Fruit fly (Drosophila melanogaster): Measurements from ENCODE around the gene CG5731.

The CG5731 gene

dm6 chr2L:10205940-10206339, 3.6 kb downstream of the CG5731 start:
- TF ChIP-seq Myc (optimal IDR thresholded peaks at IDR 0.05): no peak
- TF ChIP-seq ttk (optimal IDR thresholded peaks at IDR 0.05): peak; percentile 87

- TF ChIP-seq insv (optimal IDR thresholded peaks at IDR 0.05) (no peak), h (optimal IDR thresholded peaks at IDR 0.05) (no peak)
Measured at dm6 chr2L:10203933-10204509, 5.5 kb downstream of the CG5731 start, which contains the start of gene CG34159. Gene CG34159, minus strand, starts transcription at chr2L:10204317.

- TF ChIP-seq ttk (optimal IDR thresholded peaks at IDR 0.05) (no peak), psq (optimal IDR thresholded peaks at IDR 0.05) (no peak), insv (optimal IDR thresholded peaks at IDR 0.05) (no peak), Sin3A (optimal IDR thresholded peaks at IDR 0.05) (no peak), Myc (optimal IDR thresholded peaks at IDR 0.05) (no peak), h (optimal IDR thresholded peaks at IDR 0.05) (no peak)
Measured at dm6 chr2L:10201743-10202142, 7.8 kb downstream of the CG5731 start.

dm6 chr2L:10200847-10201246, 8.7 kb downstream of the CG5731 start, which contains the start of the genes Ripalpha and RpL7:
Gene Ripalpha, minus strand, starts transcription at chr2L:10200974.
Gene RpL7, plus strand, starts transcription at chr2L:10201004.
- no peak for TF ChIP-seq ttk (optimal IDR thresholded peaks at IDR 0.05)
- TF ChIP-seq Myc (optimal IDR thresholded peaks at IDR 0.05): no peak
- TF ChIP-seq psq (optimal IDR thresholded peaks at IDR 0.05): no peak
- no peak for TF ChIP-seq insv (optimal IDR thresholded peaks at IDR 0.05)
- no peak for TF ChIP-seq h (optimal IDR thresholded peaks at IDR 0.05)
- no peak for TF ChIP-seq Sin3A (optimal IDR thresholded peaks at IDR 0.05)

- TF ChIP-seq h (optimal IDR thresholded peaks at IDR 0.05): no peak
- no peak for TF ChIP-seq insv (optimal IDR thresholded peaks at IDR 0.05)
- TF ChIP-seq Sin3A (optimal IDR thresholded peaks at IDR 0.05): no peak
- TF ChIP-seq ttk (optimal IDR thresholded peaks at IDR 0.05): no peak
- no peak for TF ChIP-seq Myc (optimal IDR thresholded peaks at IDR 0.05)
- no peak for TF ChIP-seq psq (optimal IDR thresholded peaks at IDR 0.05)
Measured at dm6 chr2L:10198911-10199310, 10.6 kb downstream of the CG5731 start, which contains the start of gene Sur. Gene Sur, minus strand, starts transcription at chr2L:10199117.

dm6 chr2L:10191396-10191795, 18.1 kb downstream of the CG5731 start, which contains the start of gene Fum4:
Gene Fum4, minus strand, starts transcription at chr2L:10191496.
- TF ChIP-seq ttk (optimal IDR thresholded peaks at IDR 0.05) (no peak), Myc (optimal IDR thresholded peaks at IDR 0.05) (no peak), psq (optimal IDR thresholded peaks at IDR 0.05) (no peak), insv (optimal IDR thresholded peaks at IDR 0.05) (no peak), h (optimal IDR thresholded peaks at IDR 0.05) (no peak), Sin3A (optimal IDR thresholded peaks at IDR 0.05) (no peak)

dm6 chr2L:10180182-10180779, 29.3 kb downstream of the CG5731 start, which contains the start of gene CG44153:
Gene CG44153, minus strand, starts transcription at chr2L:10180256.
- TF ChIP-seq Myc (optimal IDR thresholded peaks at IDR 0.05) (no peak), psq (optimal IDR thresholded peaks at IDR 0.05) (no peak), Sin3A (optimal IDR thresholded peaks at IDR 0.05) (no peak), ttk (optimal IDR thresholded peaks at IDR 0.05) (no peak), insv (optimal IDR thresholded peaks at IDR 0.05) (no peak), h (optimal IDR thresholded peaks at IDR 0.05) (no peak)

dm6 chr2L:10172402-10172801, 37.1 kb downstream of the CG5731 start, which contains the start of gene CG13137:
Gene CG13137, plus strand, starts transcription at chr2L:10172702.
- TF ChIP-seq Myc (optimal IDR thresholded peaks at IDR 0.05) (no peak), Sin3A (optimal IDR thresholded peaks at IDR 0.05) (no peak), psq (optimal IDR thresholded peaks at IDR 0.05) (no peak), insv (optimal IDR thresholded peaks at IDR 0.05) (no peak), ttk (optimal IDR thresholded peaks at IDR 0.05) (no peak), h (optimal IDR thresholded peaks at IDR 0.05) (no peak)

All from Kc167 (cell line).